Worm (Caenorhabditis elegans) whole organism, L2 larva: Measurements from ENCODE around the gene daam-1.

Experiments used
- ceh-16 ChIP-seq: fragments of 150-350 bp; optimal IDR thresholded peaks from 2 replicates; lab custom pipeline; 2014; ENCODE audit warnings: missing biosample characterization, missing genetic modification characterization
- lin-39 ChIP-seq: fragments of 150-350 bp; optimal IDR thresholded peaks from 2 replicates; lab custom pipeline; 2014; ENCODE audit warnings: missing biosample characterization, missing genetic modification reagents, missing genetic modification characterization
- lsy-2 ChIP-seq, 2 experiments: fragments of 150-350 bp in 1 of 2; sonication (generic microtip) in 1 of 2; optimal IDR thresholded peaks; 2 replicates each; lab custom pipeline; 2014 to 2017; ENCODE audit warnings: missing biosample characterization in 2 of 2, missing genetic modification characterization in 2 of 2
- nhr-12 ChIP-seq: fragments of 150-350 bp; optimal IDR thresholded peaks from 2 replicates; lab custom pipeline; 2014; ENCODE audit warnings: missing biosample characterization, missing genetic modification characterization
- nhr-237 ChIP-seq: fragments of 150-350 bp; optimal IDR thresholded peaks from 2 replicates; lab custom pipeline; 2014; ENCODE audit warnings: missing biosample characterization, missing genetic modification characterization
- peb-1 ChIP-seq: fragments of 150-350 bp; optimal IDR thresholded peaks from 2 replicates; lab custom pipeline; 2014; ENCODE audit warnings: missing biosample characterization, missing genetic modification characterization
- skn-1 ChIP-seq: sonication (generic microtip); optimal IDR thresholded peaks from 2 replicates; lab custom pipeline; 2017; ENCODE audit warnings: missing biosample characterization, missing genetic modification characterization
- unc-62 ChIP-seq: fragments of 150-350 bp; optimal IDR thresholded peaks from 2 replicates; lab custom pipeline; 2014; ENCODE audit warnings: missing biosample characterization, missing genetic modification reagents, missing genetic modification characterization

DNA sequence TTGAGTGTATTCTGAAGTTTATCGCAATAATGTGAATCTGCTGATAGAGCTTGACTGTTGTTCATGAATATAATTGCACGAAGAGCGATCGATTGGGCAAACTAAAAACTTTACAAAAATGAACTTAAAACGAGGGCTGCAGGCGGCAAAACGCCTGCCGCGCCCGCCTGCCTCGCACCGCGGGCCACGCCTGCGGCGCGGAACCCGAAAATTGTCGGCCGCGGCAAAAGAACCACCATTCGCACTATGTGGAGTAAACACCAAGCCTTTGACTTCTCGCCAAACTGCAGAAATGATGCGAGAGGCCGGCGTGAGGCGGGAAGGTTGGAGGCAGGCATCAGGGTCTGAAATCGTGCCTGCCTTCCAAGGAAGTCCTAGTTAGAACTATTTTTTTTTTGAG lies 19.7 kb downstream of the daam-1 start:
- TF ChIP-seq nhr-12 (tag; lab: Kevin White, UChicago) (no peak), lin-39 (tag; lab: Kevin White, UChicago) (no peak), unc-62 (no peak), nhr-237 (tag; lab: Kevin White, UChicago) (no peak), lsy-2 (tag; optimal IDR thresholded peaks at IDR 0.05; lab: Kevin White, UChicago) (no peak), ceh-16 (no peak), peb-1 (no peak), skn-1 (no peak)
